Fruit fly (Drosophila melanogaster): Measurements from ENCODE around the gene Nufip.
A peak's percentile ranks its signal among the peaks of the same experiment; 100 is the strongest.

- TF ChIP-seq Pif1A (GFP tag; optimal IDR thresholded peaks at IDR 0.05) (peak; percentile 49), CG4496 (GFP tag; IDR thresholded peaks at IDR 0.05) (peak; percentile 94), CG8159 (tag; optimal IDR thresholded peaks at IDR 0.05) (peak; percentile 33), CG8301 (tag; optimal IDR thresholded peaks at IDR 0.05) (peak; percentile 68)
Measured at dm6 chr3L:18765657-18766592, 17.8 kb upstream of the Nufip start.
